Worm (Caenorhabditis elegans): Measurements from ENCODE around the gene srj-50.

- TF ChIP-seq zip-8 (tag; optimal IDR thresholded peaks at IDR 0.05), result no peak
- TF ChIP-seq nhr-237 (tag; optimal IDR thresholded peaks at IDR 0.05), result no peak
- TF ChIP-seq lin-13 (tag; optimal IDR thresholded peaks at IDR 0.05), result no peak
- no peak for TF ChIP-seq flh-1 (GFP tag; optimal IDR thresholded peaks at IDR 0.05)
- no peak for TF ChIP-seq nhr-76 (tag; optimal IDR thresholded peaks at IDR 0.05)
- no peak for TF ChIP-seq lsy-2 (tag; optimal IDR thresholded peaks at IDR 0.05)
- no peak for TF ChIP-seq unc-39 (tag; optimal IDR thresholded peaks at IDR 0.05)
Observed at ce11 chrV:2813856-2814255, 18.9 kb upstream of the srj-50 start, which contains the start of gene F54E2.9.

Measured in whole organism, mixed stage, embryonic.